Fruit fly (Drosophila melanogaster) whole organism, wandering third instar larva: ENCODE measurements around the gene CG15337.

ENCODE experiments used
- Abd-B ChIP-seq: fragments of >200 bp; optimal IDR thresholded peaks from 2 replicates; lab custom pipeline; 2017; ENCODE audit warnings: missing biosample characterization, missing genetic modification characterization
- CG32264 ChIP-seq: fragments of 200-800 bp; sonication (Bioruptor generic); optimal IDR thresholded peaks from 2 replicates; lab custom pipeline; 2016; ENCODE audit warnings: missing biosample characterization, missing genetic modification characterization
- CG9705 ChIP-seq: fragments of 200-800 bp; sonication (Bioruptor generic); optimal IDR thresholded peaks from 2 replicates; lab custom pipeline; 2018; ENCODE audit warnings: missing biosample characterization, mild to moderate bottlenecking, missing genetic modification characterization
- CrebA ChIP-seq: fragments of 200-800 bp; sonication (Bioruptor generic); optimal IDR thresholded peaks from 2 replicates; lab custom pipeline; 2016; ENCODE audit warnings: missing biosample characterization, mild to moderate bottlenecking, missing genetic modification characterization, borderline replicate concordance
- Dfd ChIP-seq: fragments of >200 bp; optimal IDR thresholded peaks from 2 replicates; lab custom pipeline; 2017; ENCODE audit warnings: missing biosample characterization, missing genetic modification characterization
- Dif ChIP-seq: fragments of 200-275, 200-300 bp; sonication (Bioruptor generic); optimal IDR thresholded peaks from 2 replicates; lab custom pipeline; 2018; ENCODE audit warnings: missing biosample characterization, missing genetic modification characterization; ENCODE audit not compliant: partially characterized antibody
- GATAd ChIP-seq: sonication (Bioruptor generic); optimal IDR thresholded peaks from 2 replicates; lab custom pipeline; 2016; ENCODE audit warnings: missing biosample characterization, missing genetic modification characterization
- HLH106 ChIP-seq: fragments of 200-800 bp; optimal IDR thresholded peaks from 3 replicates; lab custom pipeline; 2019; ENCODE audit warnings: missing biosample characterization, mild to moderate bottlenecking, missing genetic modification characterization, moderate library complexity
- Hnf4 ChIP-seq: fragments of 200-800 bp; sonication (Bioruptor generic); optimal IDR thresholded peaks from 2 replicates; lab custom pipeline; 2016; ENCODE audit warnings: missing biosample characterization, mild to moderate bottlenecking, missing genetic modification characterization
- Hr78 ChIP-seq: fragments of >200 bp; optimal IDR thresholded peaks from 2 replicates; lab custom pipeline; 2017; ENCODE audit warnings: missing biosample characterization, missing genetic modification characterization
- Hr83 ChIP-seq: fragments of 200-300 bp; sonication (Bioruptor generic); optimal IDR thresholded peaks from 2 replicates; lab custom pipeline; 2016; ENCODE audit warnings: missing biosample characterization, mild to moderate bottlenecking, missing genetic modification characterization, moderate library complexity; ENCODE audit not compliant: poor library complexity, severe bottlenecking
- Jra ChIP-seq: sonication (Bioruptor generic); optimal IDR thresholded peaks from 2 replicates; lab custom pipeline; 2016; ENCODE audit warnings: missing biosample characterization, missing genetic modification characterization
- Mio ChIP-seq: sonication (Bioruptor generic); optimal IDR thresholded peaks from 2 replicates; lab custom pipeline; 2016; ENCODE audit warnings: missing biosample characterization, missing genetic modification characterization
- Myc ChIP-seq: fragments of >200 bp; optimal IDR thresholded peaks from 2 replicates; lab custom pipeline; 2017
- N ChIP-seq: fragments of >200 bp; optimal IDR thresholded peaks from 2 replicates; lab custom pipeline; 2018; ENCODE audit warnings: missing biosample characterization, missing external identifiers, missing genetic modification characterization
- OdsH ChIP-seq: fragments of 200-800 bp; sonication (Bioruptor generic); optimal IDR thresholded peaks from 2 replicates; lab custom pipeline; 2016; ENCODE audit warnings: missing biosample characterization, mild to moderate bottlenecking, missing genetic modification characterization
- Rel ChIP-seq, 2 experiments: fragments of 200-800 bp; sonication (Bioruptor generic) in 1 of 2; optimal IDR thresholded peaks; 2 replicates in 1 of 2; 3 replicates in 1 of 2; lab custom pipeline; 2016 to 2019; ENCODE audit warnings: mild to moderate bottlenecking in 2 of 2, missing biosample characterization in 2 of 2, missing genetic modification characterization in 2 of 2, moderate library complexity in 1 of 2
- Sp1 ChIP-seq: fragments of 200-800 bp; sonication (Bioruptor generic); optimal IDR thresholded peaks from 3 replicates; lab custom pipeline; 2019; ENCODE audit warnings: missing biosample characterization, mild to moderate bottlenecking, missing genetic modification characterization, moderate library complexity
- Vsx2 ChIP-seq: fragments of 200-300, 225-300 bp; sonication (Bioruptor generic); optimal IDR thresholded peaks from 2 replicates; lab custom pipeline; 2018; ENCODE audit warnings: missing biosample characterization, missing genetic modification characterization; ENCODE audit not compliant: partially characterized antibody
- br ChIP-seq: fragments of 200-800 bp; sonication (Bioruptor generic); optimal IDR thresholded peaks from 2 replicates; lab custom pipeline; 2016; ENCODE audit warnings: missing biosample characterization, missing genetic modification characterization
- brk ChIP-seq: fragments of 200-800 bp; sonication (Bioruptor generic); optimal IDR thresholded peaks from 2 replicates; lab custom pipeline; 2016; ENCODE audit warnings: missing biosample characterization, mild to moderate bottlenecking, missing genetic modification characterization
- dl ChIP-seq, 2 experiments: fragments of 175-275, 200-275 bp in 1 of 2; fragments of 200-275 bp in 1 of 2; sonication (Bioruptor generic); optimal IDR thresholded peaks; lab custom pipeline; 2018; ENCODE audit warnings: mild to moderate bottlenecking in 2 of 2, missing biosample characterization in 2 of 2, missing genetic modification characterization in 2 of 2, moderate library complexity in 2 of 2; ENCODE audit not compliant: partially characterized antibody in 2 of 2, insufficient read depth in 1 of 2
- dmrt93B ChIP-seq: fragments of 200-800 bp; sonication (Bioruptor generic); optimal IDR thresholded peaks from 2 replicates; lab custom pipeline; 2018; ENCODE audit warnings: missing biosample characterization, mild to moderate bottlenecking, missing genetic modification characterization
- dsf ChIP-seq: sonication (Bioruptor generic); optimal IDR thresholded peaks from 2 replicates; lab custom pipeline; 2016; ENCODE audit warnings: missing biosample characterization, missing genetic modification characterization, borderline replicate concordance
- ey ChIP-seq: fragments of 200-800 bp; sonication (Bioruptor generic); optimal IDR thresholded peaks from 2 replicates; lab custom pipeline; 2016; ENCODE audit warnings: missing biosample characterization, missing genetic modification characterization
- foxo ChIP-seq, 2 experiments: fragments of 200-800 bp; sonication (Bioruptor generic); optimal IDR thresholded peaks; 2 replicates in 1 of 2; 3 replicates in 1 of 2; lab custom pipeline; 2016 to 2017; ENCODE audit warnings: missing biosample characterization in 2 of 2, missing genetic modification characterization in 2 of 2
- fru ChIP-seq: fragments of 200-800 bp; sonication (Bioruptor generic); optimal IDR thresholded peaks from 3 replicates; lab custom pipeline; 2016; ENCODE audit warnings: missing biosample characterization, mild to moderate bottlenecking, missing genetic modification characterization
- h ChIP-seq: fragments of 200-800 bp; sonication (Bioruptor generic); optimal IDR thresholded peaks from 3 replicates; lab custom pipeline; 2016; ENCODE audit warnings: missing biosample characterization, mild to moderate bottlenecking, missing genetic modification characterization
- jim ChIP-seq: fragments of 175-275, 200-325 bp; sonication (Bioruptor generic); optimal IDR thresholded peaks from 2 replicates; lab custom pipeline; 2016; ENCODE audit warnings: missing biosample characterization, mild to moderate bottlenecking, missing genetic modification characterization
- lola ChIP-seq: fragments of >200 bp; optimal IDR thresholded peaks from 2 replicates; lab custom pipeline; 2017; ENCODE audit warnings: missing biosample characterization, missing genetic modification characterization
- pan ChIP-seq: fragments of >200 bp; optimal IDR thresholded peaks from 2 replicates; lab custom pipeline; 2017
- psq ChIP-seq: fragments of 200-800 bp; sonication (Bioruptor generic); optimal IDR thresholded peaks from 3 replicates; lab custom pipeline; 2017; ENCODE audit warnings: missing biosample characterization, mild to moderate bottlenecking, missing genetic modification characterization, moderate library complexity
- rgr ChIP-seq: fragments of 200-800 bp; sonication (Bioruptor generic); optimal IDR thresholded peaks from 3 replicates; lab custom pipeline; 2016; ENCODE audit warnings: missing biosample characterization, mild to moderate bottlenecking, missing genetic modification characterization
- sage ChIP-seq: fragments of 200-800 bp; sonication (Bioruptor generic); optimal IDR thresholded peaks from 2 replicates; lab custom pipeline; 2016; ENCODE audit warnings: missing biosample characterization, mild to moderate bottlenecking, missing genetic modification characterization
- sv ChIP-seq: fragments of 200-800 bp; sonication (Bioruptor generic); optimal IDR thresholded peaks from 3 replicates; lab custom pipeline; 2016; ENCODE audit warnings: missing biosample characterization, missing genetic modification characterization
- tai ChIP-seq: sonication (Bioruptor generic); optimal IDR thresholded peaks from 2 replicates; lab custom pipeline; 2016; ENCODE audit warnings: missing biosample characterization, missing genetic modification characterization
- usp ChIP-seq: fragments of >200 bp; optimal IDR thresholded peaks from 2 replicates; lab custom pipeline; 2017; ENCODE audit warnings: missing biosample characterization, missing genetic modification characterization
- woc ChIP-seq: sonication (Bioruptor generic); optimal IDR thresholded peaks from 2 replicates; lab custom pipeline; 2016; ENCODE audit warnings: missing biosample characterization, mild to moderate bottlenecking, missing genetic modification characterization

CG15337 gene

DNA sequence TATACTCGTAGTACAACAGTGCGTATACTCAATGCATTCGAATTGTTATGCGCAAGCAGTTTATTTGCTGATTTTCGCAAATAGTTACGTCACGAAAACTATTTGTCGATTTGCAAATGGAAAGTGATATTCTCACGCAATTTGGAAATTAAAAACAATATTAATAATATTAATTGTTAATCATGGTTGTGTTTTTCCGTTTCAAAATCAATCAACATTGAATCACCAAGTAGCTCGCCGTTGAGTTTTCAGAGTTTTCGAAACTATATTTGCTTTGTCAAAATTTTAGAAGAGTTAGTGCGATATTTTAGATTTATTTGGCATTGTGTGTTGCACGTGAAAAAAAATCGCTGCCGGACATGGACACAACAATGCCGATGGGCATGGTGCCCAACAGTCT is at the start of gene CG15337:
TSS of gene CG15337 (plus strand) at position 301 of the 400 bp plus-strand sequence.
- TF ChIP-seq HLH106 (tag; lab: Kevin White, UChicago) (no peak), fru (no peak), GATAd (GFP tag; lab: Kevin White, UChicago) (no peak), sage (no peak), CG9705 (no peak)
- TF ChIP-seq, all 38 proteins: peak for 0

DNA sequence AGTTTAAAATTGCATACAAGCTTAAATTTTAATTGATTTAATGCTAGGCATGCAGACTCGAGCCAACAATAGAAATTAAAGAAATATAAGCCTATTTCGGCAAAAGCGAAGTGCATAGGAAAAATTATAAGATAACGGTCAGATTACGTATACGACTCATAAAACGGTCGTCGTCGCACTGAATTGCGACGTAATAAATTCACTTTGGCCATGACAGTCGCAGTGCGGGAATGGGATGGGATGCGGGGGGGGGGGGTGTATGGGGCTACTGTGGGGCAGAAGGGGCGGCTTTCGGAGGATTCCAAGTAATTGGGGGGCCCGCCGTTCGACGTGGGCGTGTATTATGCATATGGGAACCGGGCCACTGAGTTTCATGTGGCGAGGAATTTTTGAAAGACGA is 48.9 kb upstream of the CG15337 start:
- no peak for TF ChIP-seq Rel (GFP tag; optimal IDR thresholded peaks at IDR 0.05; lab: Kevin White, UChicago)
- TF ChIP-seq Rel (tag; optimal IDR thresholded peaks at IDR 0.05; lab: Kevin White, UChicago): peak; percentile 62
- TF ChIP-seq lola: no peak

DNA sequence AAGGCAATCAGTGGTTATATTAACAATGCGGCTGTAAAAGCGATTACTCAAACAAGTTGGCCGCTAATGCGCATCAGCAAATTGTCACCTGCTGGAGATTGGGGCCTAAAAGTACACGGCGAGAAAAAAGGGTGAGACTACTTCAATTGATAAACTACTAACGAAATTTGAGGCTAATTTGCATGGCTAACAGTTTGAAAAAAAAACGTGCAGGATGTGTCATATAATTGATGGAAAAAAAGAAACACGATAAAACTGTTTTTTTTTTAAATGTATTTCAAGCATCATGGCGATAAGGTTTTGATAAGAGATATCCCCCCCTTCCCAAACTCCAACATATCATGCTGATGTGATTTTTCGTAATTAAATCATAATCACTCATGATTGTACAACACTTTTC is 47.1 kb upstream of the CG15337 start:
- TF ChIP-seq Abd-B: no peak
- TF ChIP-seq fru: peak; percentile 62
- no peak for TF ChIP-seq Hnf4 (GFP tag; lab: Kevin White, UChicago)
- TF ChIP-seq Jra: no peak
- TF ChIP-seq Sp1: peak; percentile 27
- TF ChIP-seq OdsH (GFP tag; lab: Kevin White, UChicago): peak; percentile 20
- TF ChIP-seq Hr78: no peak
- no peak for TF ChIP-seq Myc (lab: Kevin White, UChicago)
- no peak for TF ChIP-seq HLH106 (tag; lab: Kevin White, UChicago)
- TF ChIP-seq rgr (GFP tag; lab: Kevin White, UChicago): peak; percentile 32
- TF ChIP-seq pan (lab: Kevin White, UChicago): no peak
- no peak for TF ChIP-seq GATAd (GFP tag; lab: Kevin White, UChicago)
- TF ChIP-seq ey (GFP tag; lab: Kevin White, UChicago): peak; percentile 53
- no peak for TF ChIP-seq jim (GFP tag; lab: Kevin White, UChicago)
- no peak for TF ChIP-seq dsf
- no peak for TF ChIP-seq usp (GFP tag; lab: Kevin White, UChicago)
- peak; percentile 11 for TF ChIP-seq h (GFP tag; lab: Kevin White, UChicago)
- TF ChIP-seq sv (GFP tag; lab: Kevin White, UChicago): no peak
- no peak for TF ChIP-seq lola
- TF ChIP-seq Hr83 (GFP tag; lab: Kevin White, UChicago): no peak
- no peak for TF ChIP-seq tai
- TF ChIP-seq br: no peak
- TF ChIP-seq N (GFP tag; lab: Kevin White, UChicago): no peak
- TF ChIP-seq Vsx2: no peak
- TF ChIP-seq psq (GFP tag; lab: Kevin White, UChicago): no peak
- TF ChIP-seq Dif (GFP tag; lab: Kevin White, UChicago): no peak
- TF ChIP-seq dl (GFP tag; optimal IDR thresholded peaks at IDR 0.05; lab: Kevin White, UChicago; ENCODE audit: insufficient read depth in 1 of 2, partially characterized antibody in 2 of 2): no peak
- no peak for TF ChIP-seq Mio (GFP tag; lab: Kevin White, UChicago)
- TF ChIP-seq woc: no peak
- no peak for TF ChIP-seq Rel (GFP tag; optimal IDR thresholded peaks at IDR 0.05; lab: Kevin White, UChicago)
- TF ChIP-seq Rel (tag; optimal IDR thresholded peaks at IDR 0.05; lab: Kevin White, UChicago): no peak
- no peak for TF ChIP-seq CG9705
- TF ChIP-seq foxo (GFP tag; optimal IDR thresholded peaks at IDR 0.05; lab: Kevin White, UChicago): peak in 1 of 2 experiments; percentile 58
- TF ChIP-seq CG32264 (GFP tag; lab: Kevin White, UChicago): no peak
- TF ChIP-seq sage: no peak
- no peak for TF ChIP-seq brk (GFP tag; lab: Kevin White, UChicago)
- peak; percentile 40 for TF ChIP-seq Dfd (GFP tag; lab: Kevin White, UChicago)
- no peak for TF ChIP-seq dmrt93B
- no peak for TF ChIP-seq CrebA (GFP tag; lab: Kevin White, UChicago)
